Worm (Caenorhabditis elegans): ENCODE data around the gene K07H8.7.
A peak's percentile ranks its signal among the peaks of the same experiment; 100 is the strongest.

K07H8.7 gene

ce11 chrIV:8266024-8266949, 6.5 kb upstream of the K07H8.7 start (continued):
- TF ChIP-seq egl-27 (tag; optimal IDR thresholded peaks at IDR 0.05) (no peak), nhr-28 (tag; optimal IDR thresholded peaks at IDR 0.05) (no peak), hlh-30 (tag; optimal IDR thresholded peaks at IDR 0.05; ENCODE audit: insufficient read depth) (no peak), php-3 (GFP tag; IDR thresholded peaks at IDR 0.05) (no peak), F37D6.2 (tag; optimal IDR thresholded peaks at IDR 0.05) (no peak), lir-3 (tag; optimal IDR thresholded peaks at IDR 0.05) (no peak), D1046.2 (GFP tag; IDR thresholded peaks at IDR 0.05) (no peak), ZK546.5 (tag; optimal IDR thresholded peaks at IDR 0.05) (no peak), set-16 (GFP tag; IDR thresholded peaks at IDR 0.05) (peak; percentile 84), hlh-11 (tag; optimal IDR thresholded peaks at IDR 0.05) (no peak), tra-1 (GFP tag; IDR thresholded peaks at IDR 0.05) (0 out of 2 replicates have a peak, but pooled peaks have one; percentile 19), zip-11 (GFP tag; IDR thresholded peaks at IDR 0.05) (no peak), unc-39 (tag; optimal IDR thresholded peaks at IDR 0.05) (no peak), duxl-1 (tag; optimal IDR thresholded peaks at IDR 0.05; ENCODE audit: poor library complexity) (no peak), R02D3.7 (tag; optimal IDR thresholded peaks at IDR 0.05) (no peak), nhr-237 (tag; optimal IDR thresholded peaks at IDR 0.05) (no peak), lin-15B (tag; optimal IDR thresholded peaks at IDR 0.05) (no peak), aha-1 (tag) (peak; percentile 68), cey-2 (tag; optimal IDR thresholded peaks at IDR 0.05; ENCODE audit: borderline replicate concordance, insufficient read depth) (no peak), ZK337.2 (GFP tag; IDR thresholded peaks at IDR 0.05) (no peak), ceh-44 (GFP tag; IDR thresholded peaks at IDR 0.05) (no peak), F44E2.7 (GFP tag; IDR thresholded peaks at IDR 0.05) (no peak), F10B5.3 (tag; optimal IDR thresholded peaks at IDR 0.05) (no peak), Y75B8A.6 (GFP tag; IDR thresholded peaks at IDR 0.05) (peak; percentile 15; the same call in 1 of the 2 replicates), aly-2 (tag; optimal IDR thresholded peaks at IDR 0.05) (no peak), madf-9 (GFP tag; conservative IDR thresholded peaks at IDR 0.05) (0 out of 2 replicates have a peak, but pooled peaks have one; percentile 30), saeg-2 (GFP tag; IDR thresholded peaks at IDR 0.05) (no peak), madf-5 (GFP tag; IDR thresholded peaks at IDR 0.05) (no peak), lsy-2 (tag; optimal IDR thresholded peaks at IDR 0.05) (no peak), ceh-82 (tag; optimal IDR thresholded peaks at IDR 0.05) (no peak), dpl-1 (GFP tag; optimal IDR thresholded peaks at IDR 0.05) (no peak), daf-19 (GFP tag; conservative IDR thresholded peaks at IDR 0.05) (no peak), mxl-2 (GFP tag; conservative IDR thresholded peaks at IDR 0.05) (0 out of 2 replicates have a peak, but pooled peaks have one; percentile 12), lin-38 (GFP tag; IDR thresholded peaks at IDR 0.05) (peak; percentile 43; the same call in 1 of the 2 replicates), F26F4.8 (GFP tag; conservative IDR thresholded peaks at IDR 0.05) (no peak), pha-4 (GFP tag; IDR thresholded peaks at IDR 0.05) (peak; percentile 16; the same call in 1 of the 2 replicates), pha-4 (tag; optimal IDR thresholded peaks at IDR 0.05) (no peak), Y5F2A.4 (GFP tag; optimal IDR thresholded peaks at IDR 0.05) (peak; percentile 12), dmd-9 (GFP tag; IDR thresholded peaks at IDR 0.05) (no peak), hif-1 (tag; optimal IDR thresholded peaks at IDR 0.05) (no peak), zfp-3 (GFP tag; conservative IDR thresholded peaks at IDR 0.05) (peak; percentile 93), dve-1 (tag; optimal IDR thresholded peaks at IDR 0.05; ENCODE audit: insufficient read depth) (no peak)

Measured in whole organism, L4 larva.